Fruit fly (Drosophila melanogaster) whole organism, prepupa: ENCODE data around the gene Rb97D.

Experiments
- Blimp-1 ChIP-seq: fragments of 200-800 bp; sonication (Bioruptor generic); optimal IDR thresholded peaks from 3 replicates; lab custom pipeline; 2017; ENCODE audit warnings: missing biosample characterization, missing genetic modification characterization, mild to moderate bottlenecking, moderate library complexity, missing genetic modification reagents
- CG10631 ChIP-seq: fragments of 200-800 bp; sonication (Bioruptor generic); optimal IDR thresholded peaks from 2 replicates; lab custom pipeline; 2016; ENCODE audit warnings: missing biosample characterization, missing genetic modification characterization
- CG10669 ChIP-seq: fragments of 200-800 bp; sonication (Bioruptor generic); optimal IDR thresholded peaks from 3 replicates; lab custom pipeline; 2018; ENCODE audit warnings: missing biosample characterization, mild to moderate bottlenecking, missing genetic modification characterization, moderate library complexity
- CG11294 ChIP-seq: fragments of 200-800 bp; sonication (Bioruptor generic); IDR thresholded peaks from 2 replicates; pipeline ENCODE4 v1.3.6; 2022; ENCODE audit warnings: missing biosample characterization, missing genetic modification characterization
- CG11902 ChIP-seq: fragments of 200-800 bp; sonication (Bioruptor generic); optimal IDR thresholded peaks from 3 replicates; lab custom pipeline; 2016; ENCODE audit warnings: missing biosample characterization, missing genetic modification characterization
- CG15336 ChIP-seq: fragments of 200-800 bp; sonication (Bioruptor generic); IDR thresholded peaks from 2 replicates; pipeline ENCODE4 v1.3.6; 2022; ENCODE audit warnings: missing biosample characterization, missing genetic modification characterization
- CG1621 ChIP-seq: fragments of 200-800 bp; sonication (Bioruptor generic); optimal IDR thresholded peaks from 3 replicates; lab custom pipeline; 2018; ENCODE audit warnings: missing biosample characterization, mild to moderate bottlenecking, missing genetic modification characterization
- CG16779 ChIP-seq: fragments of 200-800 bp; sonication (Bioruptor generic); optimal IDR thresholded peaks from 3 replicates; lab custom pipeline; 2017; ENCODE audit warnings: missing biosample characterization, mild to moderate bottlenecking, missing genetic modification characterization
- CG31627 ChIP-seq: fragments of 200-800 bp; sonication (Bioruptor generic); optimal IDR thresholded peaks from 3 replicates; lab custom pipeline; 2016; ENCODE audit warnings: missing biosample characterization, missing genetic modification characterization
- CG34406 ChIP-seq: fragments of 200-800 bp; sonication (Bioruptor generic); optimal IDR thresholded peaks from 3 replicates; lab custom pipeline; 2016; ENCODE audit warnings: missing biosample characterization, missing genetic modification characterization
- CG4318 ChIP-seq: fragments of 200-800 bp; sonication (Bioruptor generic); optimal IDR thresholded peaks from 3 replicates; lab custom pipeline; 2017; ENCODE audit warnings: missing biosample characterization, mild to moderate bottlenecking, missing genetic modification characterization
- CG6163 ChIP-seq: fragments of 200-800 bp; sonication (Bioruptor generic); IDR thresholded peaks from 3 replicates; pipeline ENCODE4 v1.3.6; 2022; ENCODE audit warnings: missing biosample characterization, missing genetic modification characterization
- CG6276 ChIP-seq: fragments of 200-800 bp; sonication (Bioruptor generic); optimal IDR thresholded peaks from 2 replicates; lab custom pipeline; 2017; ENCODE audit warnings: missing biosample characterization, mild to moderate bottlenecking, missing genetic modification characterization
- CG6792 ChIP-seq: fragments of 200-800 bp; sonication (Bioruptor generic); optimal IDR thresholded peaks from 3 replicates; lab custom pipeline; 2016; ENCODE audit warnings: missing biosample characterization, missing genetic modification characterization
- CG7368 ChIP-seq: fragments of 200-800 bp; sonication (Bioruptor generic); optimal IDR thresholded peaks from 3 replicates; lab custom pipeline; 2016; ENCODE audit warnings: missing biosample characterization, missing genetic modification characterization
- CG8119 ChIP-seq: fragments of 200-800 bp; sonication (Bioruptor generic); IDR thresholded peaks from 3 replicates; pipeline ENCODE4 v1.3.6; 2022; ENCODE audit warnings: missing biosample characterization, missing genetic modification characterization
- CG9139 ChIP-seq: fragments of 200-800 bp; sonication (Bioruptor generic); optimal IDR thresholded peaks from 3 replicates; lab custom pipeline; 2017; ENCODE audit warnings: missing biosample characterization, mild to moderate bottlenecking, missing genetic modification characterization
- Eip75B ChIP-seq: fragments of 200-800 bp; sonication (Bioruptor generic); optimal IDR thresholded peaks from 3 replicates; lab custom pipeline; 2016; ENCODE audit warnings: missing biosample characterization, missing genetic modification characterization
- Eip93F ChIP-seq: fragments of 200-800 bp; sonication (Bioruptor generic); optimal IDR thresholded peaks from 2 replicates; lab custom pipeline; 2016; ENCODE audit warnings: missing biosample characterization, mild to moderate bottlenecking, missing genetic modification characterization
- Ets21C ChIP-seq: fragments of 200-800 bp; sonication (Bioruptor generic); optimal IDR thresholded peaks from 3 replicates; lab custom pipeline; 2016; ENCODE audit warnings: missing biosample characterization, missing genetic modification characterization
- Ets96B ChIP-seq: fragments of 200-800 bp; optimal IDR thresholded peaks from 2 replicates; lab custom pipeline; 2019; ENCODE audit warnings: missing biosample characterization, mild to moderate bottlenecking, missing genetic modification characterization, moderate library complexity
- Gug ChIP-seq: fragments of 200-800 bp; sonication (Bioruptor generic); IDR thresholded peaks from 2 replicates; pipeline ENCODE4 v1.3.6; 2022; ENCODE audit warnings: missing biosample characterization, missing genetic modification characterization
- Hr38 ChIP-seq: sonication (Bioruptor generic); optimal IDR thresholded peaks from 2 replicates; lab custom pipeline; 2016; ENCODE audit warnings: missing biosample characterization, missing genetic modification characterization
- Hr4 ChIP-seq: fragments of 200-800 bp; sonication (Bioruptor generic); optimal IDR thresholded peaks from 3 replicates; lab custom pipeline; 2016; ENCODE audit warnings: missing biosample characterization, missing genetic modification characterization
- Met ChIP-seq: fragments of 200-800 bp; sonication (Bioruptor generic); optimal IDR thresholded peaks from 3 replicates; lab custom pipeline; 2016; ENCODE audit warnings: missing biosample characterization, missing genetic modification characterization
- Smox ChIP-seq: fragments of 200-800 bp; sonication (Bioruptor generic); optimal IDR thresholded peaks from 3 replicates; lab custom pipeline; 2016; ENCODE audit warnings: missing biosample characterization, missing genetic modification characterization
- Sox14 ChIP-seq: fragments of 200-800 bp; sonication (Bioruptor generic); optimal IDR thresholded peaks from 3 replicates; lab custom pipeline; 2016; ENCODE audit warnings: missing biosample characterization, missing genetic modification characterization
- achi ChIP-seq: fragments of 200-800 bp; sonication (Bioruptor generic); optimal IDR thresholded peaks from 3 replicates; lab custom pipeline; 2016; ENCODE audit warnings: missing biosample characterization, missing genetic modification characterization
- cyc ChIP-seq: fragments of 200-800 bp; sonication (Bioruptor generic); optimal IDR thresholded peaks from 3 replicates; lab custom pipeline; 2016; ENCODE audit warnings: missing biosample characterization, missing genetic modification characterization
- dac ChIP-seq: fragments of 200-800 bp; sonication (Bioruptor generic); optimal IDR thresholded peaks from 2 replicates; lab custom pipeline; 2017; ENCODE audit warnings: missing biosample characterization, mild to moderate bottlenecking, missing genetic modification characterization
- dsx ChIP-seq: fragments of 200-800 bp; optimal IDR thresholded peaks from 3 replicates; lab custom pipeline; 2019; ENCODE audit warnings: missing biosample characterization, mild to moderate bottlenecking, missing genetic modification characterization, moderate library complexity; ENCODE audit not compliant: poor library complexity, severe bottlenecking
- esn ChIP-seq: fragments of 200-800 bp; sonication (Bioruptor generic); optimal IDR thresholded peaks from 2 replicates; lab custom pipeline; 2016; ENCODE audit warnings: missing biosample characterization, mild to moderate bottlenecking, missing genetic modification characterization, moderate library complexity
- fd59A ChIP-seq: fragments of 200-800 bp; sonication (Bioruptor generic); optimal IDR thresholded peaks from 2 replicates; lab custom pipeline; 2017; ENCODE audit warnings: missing biosample characterization, mild to moderate bottlenecking, missing genetic modification characterization, missing genetic modification reagents
- fkh ChIP-seq: fragments of 200-800 bp; sonication (Bioruptor generic); optimal IDR thresholded peaks from 3 replicates; lab custom pipeline; 2017; ENCODE audit warnings: missing biosample characterization, mild to moderate bottlenecking, missing genetic modification characterization, moderate library complexity
- lz ChIP-seq: fragments of 200-800 bp; sonication (Bioruptor generic); optimal IDR thresholded peaks from 3 replicates; lab custom pipeline; 2016; ENCODE audit warnings: missing biosample characterization, missing genetic modification characterization
- net ChIP-seq: fragments of 200-800 bp; sonication (Bioruptor generic); optimal IDR thresholded peaks from 3 replicates; lab custom pipeline; 2016; ENCODE audit warnings: missing biosample characterization, missing genetic modification characterization
- pdm3 ChIP-seq: fragments of 200-800 bp; sonication (Bioruptor generic); optimal IDR thresholded peaks from 3 replicates; lab custom pipeline; 2016; ENCODE audit warnings: missing biosample characterization, missing genetic modification characterization
- salr ChIP-seq, 2 experiments: fragments of 200-800 bp; sonication (Bioruptor generic); optimal IDR thresholded peaks; 3 replicates each; lab custom pipeline; 2016 to 2018; ENCODE audit warnings: missing biosample characterization in 2 of 2, missing genetic modification characterization in 2 of 2, mild to moderate bottlenecking in 1 of 2
- spab ChIP-seq: fragments of 200-800 bp; sonication (Bioruptor generic); optimal IDR thresholded peaks from 2 replicates; lab custom pipeline; 2017; ENCODE audit warnings: missing biosample characterization, mild to moderate bottlenecking, missing genetic modification characterization, missing genetic modification reagents
- ss ChIP-seq, 2 experiments: fragments of 200-800 bp; sonication (Bioruptor generic); optimal IDR thresholded peaks; 2 replicates in 1 of 2; 3 replicates in 1 of 2; lab custom pipeline; 2017 to 2018; ENCODE audit warnings: mild to moderate bottlenecking in 2 of 2, missing biosample characterization in 2 of 2, missing genetic modification characterization in 2 of 2, moderate library complexity in 1 of 2
- svp ChIP-seq: fragments of 200-800 bp; sonication (Bioruptor generic); peaks from one replicate; lab custom pipeline; 2016; ENCODE audit warnings: missing biosample characterization, missing genetic modification characterization
- topi ChIP-seq: fragments of 200-800 bp; sonication (Bioruptor generic); optimal IDR thresholded peaks from 3 replicates; lab custom pipeline; 2016; ENCODE audit warnings: missing biosample characterization, missing genetic modification characterization
- vri ChIP-seq: fragments of 200-800 bp; sonication (Bioruptor generic); optimal IDR thresholded peaks from 3 replicates; lab custom pipeline; 2016; ENCODE audit warnings: missing biosample characterization, mild to moderate bottlenecking, missing genetic modification characterization

The Rb97D gene

DNA sequence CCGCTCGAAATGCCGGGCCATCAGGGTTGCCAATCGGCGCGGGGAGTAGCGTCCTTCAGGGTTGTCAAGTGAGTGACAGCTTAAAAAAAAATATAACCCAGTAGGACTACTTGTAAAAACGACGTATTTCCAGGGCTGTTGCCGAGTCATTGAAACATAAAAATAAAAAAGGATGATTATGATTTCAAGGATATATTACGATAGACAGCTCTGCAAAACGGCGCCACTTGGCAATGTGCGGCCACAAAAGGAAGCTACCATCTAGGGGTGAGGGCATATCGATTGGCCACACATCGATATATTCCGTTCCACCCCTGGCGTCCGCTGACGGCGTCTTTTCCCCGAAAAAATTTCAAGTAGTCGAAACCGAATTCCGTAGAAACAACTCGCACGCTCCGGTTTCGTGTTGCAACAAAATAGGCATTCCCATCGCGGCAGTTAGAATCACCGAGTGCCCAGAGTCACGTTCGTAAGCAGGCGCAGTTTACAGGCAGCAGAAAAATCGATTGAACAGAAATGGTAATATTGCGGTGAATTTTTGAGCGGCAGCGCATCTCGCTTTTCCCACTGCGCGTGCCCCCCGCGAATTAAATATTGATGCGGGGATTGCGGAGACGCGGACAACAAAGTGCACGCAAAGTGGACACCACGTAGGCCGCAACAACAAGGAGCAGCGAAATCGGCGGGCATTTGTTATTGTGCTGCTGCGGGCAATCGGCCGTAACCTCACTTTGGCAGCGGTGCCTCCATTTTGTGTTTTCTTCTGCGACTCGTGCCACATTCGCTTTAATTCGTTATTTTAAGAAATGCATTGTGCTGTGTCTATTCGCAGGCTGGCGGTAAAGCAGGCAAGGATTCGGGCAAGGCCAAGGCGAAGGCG lies 8.7 kb downstream of the Rb97D start, which contains the start of the genes ball and His2Av (continued):
- TF ChIP-seq dsx = peak; percentile 32
- TF ChIP-seq fkh = peak; percentile 6
- no peak for TF ChIP-seq CG4318 (GFP tag; lab: Kevin White, UChicago)
- TF ChIP-seq Blimp-1 (GFP tag; lab: Kevin White, UChicago) = no peak
- peak; percentile 53 for TF ChIP-seq Ets96B (tag; lab: Kevin White, UChicago)
- TF ChIP-seq Gug (GFP tag; lab: Robert Waterston, UW) = peak; percentile 76
- peak; percentile 53 for TF ChIP-seq CG10669 (GFP tag; lab: Kevin White, UChicago)
- peak; percentile 76 for TF ChIP-seq CG6792 (GFP tag; lab: Kevin White, UChicago)
- TF ChIP-seq svp (GFP tag; lab: Kevin White, UChicago) = peak; percentile 88
- TF ChIP-seq achi = peak; percentile 80
- TF ChIP-seq Ets21C (GFP tag; lab: Kevin White, UChicago) = peak; percentile 81
- peak; percentile 76 for TF ChIP-seq Met (GFP tag; lab: Kevin White, UChicago)
- peak; percentile 86 for TF ChIP-seq Sox14 (GFP tag; lab: Kevin White, UChicago)
- peak; percentile 85 for TF ChIP-seq lz (GFP tag; lab: Kevin White, UChicago)
- TF ChIP-seq CG15336 (GFP tag; lab: Robert Waterston, UW) = peak; percentile 74
- TF ChIP-seq CG16779 (tag; lab: Kevin White, UChicago) = no peak
- peak; percentile 83 for TF ChIP-seq net (GFP tag; lab: Kevin White, UChicago)
- peak; percentile 83 for TF ChIP-seq Eip75B (GFP tag; lab: Kevin White, UChicago)
- peak; percentile 51 for TF ChIP-seq Eip93F
- TF ChIP-seq CG11902 (GFP tag; lab: Kevin White, UChicago) = peak; percentile 69
- TF ChIP-seq pdm3 (GFP tag; lab: Kevin White, UChicago) = peak; percentile 87
- peak; percentile 61 for TF ChIP-seq Hr38 (GFP tag; lab: Kevin White, UChicago)
- TF ChIP-seq esn (GFP tag; lab: Kevin White, UChicago) = peak; percentile 83
- TF ChIP-seq CG7368 (GFP tag; lab: Kevin White, UChicago) = peak; percentile 70
- peak; percentile 87 for TF ChIP-seq Hr4 (GFP tag; lab: Kevin White, UChicago)
- peak; percentile 90 for TF ChIP-seq CG31627 (GFP tag; lab: Kevin White, UChicago)
- peak; percentile 69 for TF ChIP-seq dac (GFP tag; lab: Kevin White, UChicago)
- peak; percentile 81 for TF ChIP-seq CG6163 (GFP tag; lab: Robert Waterston, UW)
- TF ChIP-seq cyc (GFP tag; lab: Kevin White, UChicago) = peak; percentile 83
- no peak for TF ChIP-seq CG6276
- no peak for TF ChIP-seq CG9139 (GFP tag; lab: Kevin White, UChicago)
- peak; percentile 18 for TF ChIP-seq spab (GFP tag; lab: Kevin White, UChicago)
- TF ChIP-seq CG34406 (GFP tag; lab: Kevin White, UChicago) = peak; percentile 67
- peak; percentile 79 for TF ChIP-seq CG10631 (GFP tag; lab: Kevin White, UChicago)
- peak; percentile 27; the same call in 1 of the 2 replicates for TF ChIP-seq CG11294 (GFP tag; lab: Robert Waterston, UW)
- peak; percentile 79 for TF ChIP-seq Smox
- no peak for TF ChIP-seq ss (GFP tag; optimal IDR thresholded peaks at IDR 0.05; lab: Kevin White, UChicago)
- peak; percentile 87 for TF ChIP-seq CG1621 (tag; lab: Kevin White, UChicago)
- no peak for TF ChIP-seq fd59A (GFP tag; lab: Kevin White, UChicago)
- peak; percentile 69 for TF ChIP-seq vri (GFP tag; lab: Kevin White, UChicago)
- TF ChIP-seq CG8119 = peak; percentile 52; the same call in 1 of the 3 replicates
- TF ChIP-seq topi = peak; percentile 70
- peak; percentile 32 to 37 for TF ChIP-seq salr (GFP tag; optimal IDR thresholded peaks at IDR 0.05; lab: Kevin White, UChicago)
